Fruit fly (Drosophila melanogaster): Measurements from ENCODE around the gene CG18787.
A peak's percentile ranks its signal among the peaks of the same experiment; 100 is the strongest.

Gene CG18787

dm6 chr2L:12010877-12011666 lies 11.9 kb upstream of the CG18787 start:
- TF ChIP-seq Dll (optimal IDR thresholded peaks at IDR 0.05) (peak; percentile 65), EcR (GFP tag; optimal IDR thresholded peaks at IDR 0.05) (no peak), psq (optimal IDR thresholded peaks at IDR 0.05) (no peak), pan (optimal IDR thresholded peaks at IDR 0.05) (no peak), usp (GFP tag; optimal IDR thresholded peaks at IDR 0.05) (no peak), CG8478 (optimal IDR thresholded peaks at IDR 0.05) (peak; percentile 79)

DNA sequence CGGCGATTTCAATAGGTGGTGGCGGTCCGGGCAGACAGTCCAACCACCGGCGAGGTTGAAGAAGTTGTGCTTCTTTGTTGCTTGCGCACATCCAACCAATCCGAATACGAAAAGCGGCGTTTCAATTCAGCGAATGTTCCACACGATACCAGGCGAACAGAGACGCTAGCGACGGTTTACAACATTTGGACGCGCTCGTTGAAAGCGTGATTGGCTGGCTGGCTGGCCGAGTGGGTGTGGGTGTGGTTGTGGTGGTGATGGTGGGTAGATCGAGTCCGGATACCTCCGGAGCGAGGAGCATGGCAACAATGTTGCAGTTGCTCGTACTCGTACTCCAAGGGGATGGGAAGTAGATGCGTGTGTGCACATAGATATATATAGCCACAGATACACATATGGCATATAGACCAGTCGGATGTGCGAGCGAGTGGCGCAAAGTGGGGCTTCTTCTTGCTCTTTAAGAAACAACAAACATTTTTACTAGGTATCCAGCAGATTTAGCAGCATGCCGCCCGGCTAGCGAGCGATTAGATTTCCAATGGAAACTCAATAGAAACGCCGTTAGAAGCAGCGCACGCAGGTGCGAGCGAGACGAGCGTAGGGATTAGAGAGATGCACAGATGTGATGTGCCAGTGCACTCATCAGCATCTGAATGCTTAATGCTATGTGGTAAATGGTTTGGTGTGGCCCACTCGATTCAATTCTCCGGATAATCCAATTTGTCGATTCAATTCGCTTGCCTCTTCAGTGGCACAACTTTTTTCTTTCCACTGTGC lies 11.1 kb upstream of the CG18787 start:
- TF ChIP-seq EcR (GFP tag; optimal IDR thresholded peaks at IDR 0.05) = peak in 1 of 2 experiments; percentile 54
- no peak for TF ChIP-seq usp (GFP tag; optimal IDR thresholded peaks at IDR 0.05)

DNA sequence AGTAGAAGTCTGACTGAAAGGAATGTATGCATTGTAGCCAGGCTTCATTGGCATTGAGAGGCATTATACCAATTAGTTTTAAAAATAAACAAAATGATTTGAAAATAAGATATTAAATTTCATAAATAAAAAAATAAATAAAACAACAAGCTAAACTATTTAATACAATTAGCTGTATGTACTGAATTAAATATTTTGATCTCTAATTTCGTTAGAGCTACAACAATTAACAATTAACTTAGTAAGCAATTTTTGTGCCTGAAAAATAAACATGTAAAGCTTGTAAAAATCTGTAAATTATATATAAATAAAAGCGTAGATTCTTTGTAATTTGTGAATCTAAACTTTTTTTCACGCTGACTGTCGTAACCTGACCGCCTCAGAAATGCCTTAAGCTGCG lies 8.7 kb upstream of the CG18787 start, which contains the start of gene Rh5:
Rh5 (plus strand) TSS at position 301 of the 400 bp plus-strand sequence.
- no peak for TF ChIP-seq EcR (GFP tag; optimal IDR thresholded peaks at IDR 0.05)
- TF ChIP-seq Dll (optimal IDR thresholded peaks at IDR 0.05) = no peak
- TF ChIP-seq usp (GFP tag; optimal IDR thresholded peaks at IDR 0.05) = no peak
- TF ChIP-seq CG8478 (optimal IDR thresholded peaks at IDR 0.05) = no peak
- TF ChIP-seq pan (optimal IDR thresholded peaks at IDR 0.05) = no peak
- no peak for TF ChIP-seq psq (optimal IDR thresholded peaks at IDR 0.05)

DNA sequence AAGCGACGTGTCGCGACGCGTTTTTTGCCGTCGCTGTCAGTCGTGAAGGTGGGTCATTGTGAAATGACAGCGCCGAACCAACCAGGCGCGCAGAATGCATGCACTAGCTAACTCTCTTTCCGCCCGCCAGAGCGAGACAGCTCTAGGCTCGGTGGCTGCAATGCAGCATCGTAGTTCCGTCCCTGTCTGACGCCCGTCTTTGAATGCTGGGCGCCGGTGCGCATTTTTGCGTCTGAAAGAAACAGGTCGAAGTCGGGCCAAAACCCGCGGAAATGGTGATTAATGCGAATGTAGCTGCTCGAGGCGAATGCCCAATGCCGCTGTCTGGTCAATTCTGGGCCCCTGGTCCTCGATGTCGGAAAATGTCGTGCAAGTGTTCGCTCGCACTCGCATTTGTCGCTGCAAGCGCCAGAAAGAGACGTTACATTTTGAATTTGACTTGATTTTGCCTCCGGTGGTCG lies 8.2 kb upstream of the CG18787 start:
- TF ChIP-seq EcR (GFP tag; optimal IDR thresholded peaks at IDR 0.05) (peak; percentile 60 to 85), CG8478 (optimal IDR thresholded peaks at IDR 0.05) (peak; percentile 69), usp (GFP tag; optimal IDR thresholded peaks at IDR 0.05) (no peak), Dll (optimal IDR thresholded peaks at IDR 0.05) (peak; percentile 21)

- TF ChIP-seq Dll (optimal IDR thresholded peaks at IDR 0.05) (no peak), pan (optimal IDR thresholded peaks at IDR 0.05) (peak; percentile 80), CG8478 (optimal IDR thresholded peaks at IDR 0.05) (peak; percentile 32)
These were observed 7.5 kb upstream of the CG18787 start for dm6 chr2L:12006397-12007330.

DNA sequence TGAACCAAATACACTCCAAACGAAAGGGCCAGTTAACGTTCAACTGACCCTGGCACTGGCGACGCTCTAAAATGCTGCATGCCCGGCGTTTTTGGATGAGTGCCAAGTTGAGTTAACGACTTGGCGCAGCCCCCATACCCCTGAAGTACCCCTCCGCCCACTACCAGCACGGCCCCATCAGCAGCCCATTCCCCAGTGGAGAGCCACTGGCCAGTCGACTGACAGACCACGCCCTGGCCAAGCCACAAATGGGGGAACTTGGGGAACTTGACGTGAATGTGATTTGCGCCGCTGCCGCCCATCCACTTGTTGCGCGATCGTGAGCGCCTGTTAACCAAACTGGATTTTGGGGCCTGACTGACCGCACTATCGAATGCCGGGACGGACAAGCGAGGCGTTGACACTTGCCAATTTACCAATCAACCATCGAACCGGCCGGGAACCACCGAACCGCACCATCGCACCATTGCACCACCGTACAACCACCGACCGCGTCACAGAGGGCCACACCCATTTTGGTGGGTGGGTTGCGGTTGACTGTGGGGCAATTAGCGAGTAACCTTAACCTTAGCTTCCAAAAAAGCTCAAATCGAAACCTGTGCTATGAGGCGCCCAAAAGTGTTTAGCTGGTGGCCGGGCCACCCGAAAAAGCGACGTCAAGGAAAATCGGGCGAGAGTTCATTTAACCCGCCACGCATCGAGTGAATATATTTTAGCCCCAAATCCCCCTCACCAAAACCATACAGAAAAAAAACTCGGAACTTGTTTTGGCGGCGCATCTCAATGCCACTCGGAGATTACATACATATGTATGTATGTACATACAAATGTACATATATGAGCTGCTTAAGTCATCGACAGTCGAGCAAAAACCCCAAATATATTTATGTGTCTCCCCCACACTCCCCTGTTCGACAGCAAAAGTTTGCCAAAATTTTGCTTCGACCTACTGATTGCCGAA lies 6.6 kb upstream of the CG18787 start:
- TF ChIP-seq Dll (optimal IDR thresholded peaks at IDR 0.05) = peak; percentile 73
- no peak for TF ChIP-seq usp (GFP tag; optimal IDR thresholded peaks at IDR 0.05)
- peak; percentile 81 to 82 for TF ChIP-seq EcR (GFP tag; optimal IDR thresholded peaks at IDR 0.05)

- TF ChIP-seq EcR (GFP tag; optimal IDR thresholded peaks at IDR 0.05) = peak in 1 of 2 experiments; percentile 51
- no peak for TF ChIP-seq Dll (optimal IDR thresholded peaks at IDR 0.05)
These were observed 5.3 kb upstream of the CG18787 start for dm6 chr2L:12004211-12004979.

DNA sequence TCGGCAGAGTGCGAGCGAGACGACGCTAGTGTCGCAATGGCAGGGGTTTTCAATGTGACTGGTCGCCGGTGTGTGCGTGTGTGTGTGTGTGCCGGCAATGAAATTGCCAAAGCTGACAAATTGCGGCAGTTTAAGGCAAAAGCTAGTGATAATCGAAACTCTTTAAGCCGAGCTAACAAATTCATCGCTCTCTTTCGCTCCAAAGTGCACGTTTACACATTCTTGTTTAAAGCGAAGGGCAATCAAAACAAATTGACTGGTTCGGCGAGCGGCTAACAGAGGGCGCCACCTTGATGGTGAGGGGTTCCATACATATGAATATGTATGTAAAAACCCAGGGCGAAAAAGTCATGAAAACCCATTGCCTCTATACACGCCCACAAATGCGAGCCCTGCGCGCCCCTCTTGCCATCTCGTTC lies 4.7 kb upstream of the CG18787 start:
- TF ChIP-seq CG8478 (optimal IDR thresholded peaks at IDR 0.05) (no peak), psq (optimal IDR thresholded peaks at IDR 0.05) (no peak), pan (optimal IDR thresholded peaks at IDR 0.05) (no peak), EcR (GFP tag; optimal IDR thresholded peaks at IDR 0.05) (no peak), usp (GFP tag; optimal IDR thresholded peaks at IDR 0.05) (no peak), Dll (optimal IDR thresholded peaks at IDR 0.05) (no peak)

- TF ChIP-seq CG8478 (optimal IDR thresholded peaks at IDR 0.05) (no peak), pan (optimal IDR thresholded peaks at IDR 0.05) (no peak), Dll (optimal IDR thresholded peaks at IDR 0.05) (peak; percentile 50)
These were observed 4.0 kb upstream of the CG18787 start for dm6 chr2L:12002922-12003791.

DNA sequence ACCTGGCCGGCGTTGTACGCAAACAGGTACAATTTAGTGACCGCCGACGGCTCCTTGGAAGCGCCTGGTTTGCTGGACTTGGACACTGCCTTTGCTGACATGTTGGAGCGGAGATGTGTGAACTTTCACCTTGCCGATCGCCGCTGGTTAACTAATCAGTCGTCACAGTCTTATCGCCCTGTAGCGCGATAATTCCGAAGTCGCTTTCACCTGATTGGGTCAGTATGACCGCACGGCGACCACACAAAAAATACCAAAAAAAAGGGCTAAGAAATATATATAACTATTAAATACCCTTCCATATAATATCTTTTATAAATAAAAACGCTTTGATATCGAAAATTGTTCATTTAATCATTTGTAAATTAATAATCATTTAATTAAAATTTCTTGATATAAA lies 2.9 kb upstream of the CG18787 start, which contains the start of gene Hacd1:
Hacd1 (minus strand) TSS at position 216 of the 400 bp plus-strand sequence.
- no peak for TF ChIP-seq usp (GFP tag; optimal IDR thresholded peaks at IDR 0.05)
- TF ChIP-seq CG8478 (optimal IDR thresholded peaks at IDR 0.05) = no peak
- no peak for TF ChIP-seq Dll (optimal IDR thresholded peaks at IDR 0.05)
- TF ChIP-seq psq (optimal IDR thresholded peaks at IDR 0.05) = no peak
- TF ChIP-seq EcR (GFP tag; optimal IDR thresholded peaks at IDR 0.05) = no peak
- no peak for TF ChIP-seq pan (optimal IDR thresholded peaks at IDR 0.05)

Measured in whole organism.